Fruit fly (Drosophila melanogaster): ENCODE results near the gene CG1764.

dm6 chrX:13312200-13312599 lies 10.0 kb upstream of the CG1764 start:
- TF ChIP-seq CG8478 (optimal IDR thresholded peaks at IDR 0.05) (no peak), CTCF (optimal IDR thresholded peaks at IDR 0.05) (no peak)
